Fruit fly (Drosophila melanogaster): ENCODE data around the gene stg.

The stg gene

DNA sequence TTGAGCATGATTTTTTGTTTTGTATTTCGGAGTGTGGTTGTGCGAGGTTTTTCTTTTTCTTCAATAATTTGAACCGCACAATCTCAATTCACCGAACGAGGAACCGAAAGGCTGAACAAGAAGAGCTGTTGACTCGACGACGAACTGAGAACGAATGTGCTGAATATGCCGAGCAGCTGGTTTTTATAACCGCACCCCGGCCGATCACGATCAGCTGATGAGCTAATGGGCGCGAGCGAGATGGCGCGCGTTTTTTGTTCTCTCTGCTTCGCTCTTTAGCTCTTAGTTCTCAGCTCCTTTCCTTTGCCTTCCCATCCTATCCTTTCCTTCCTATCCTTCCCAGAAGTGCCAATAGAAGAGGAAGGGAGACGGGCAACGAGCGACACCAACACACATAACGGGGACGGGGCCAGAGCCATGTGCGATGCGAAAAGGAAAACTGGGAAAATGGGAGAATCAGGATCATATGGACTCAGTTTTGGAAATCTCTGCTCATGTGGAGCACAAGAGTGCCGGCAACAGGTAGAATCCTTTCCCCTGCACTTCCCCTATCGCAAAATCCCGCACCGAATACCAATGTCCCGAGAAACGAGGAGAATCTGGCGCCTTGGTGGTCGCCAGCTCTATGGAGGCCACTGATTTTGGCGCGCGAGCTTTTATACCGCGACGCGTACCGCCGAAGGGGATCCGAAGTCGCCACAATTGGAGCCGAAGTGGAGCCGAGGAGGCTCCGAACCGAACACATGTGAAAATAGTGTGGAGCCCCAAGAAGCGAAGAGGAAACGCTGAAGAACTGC lies at the start of gene stg:
stg (minus strand) TSS at position 635 of the 797 bp plus-strand sequence.
- no peak for TF ChIP-seq noc (tag; optimal IDR thresholded peaks at IDR 0.05)

DNA sequence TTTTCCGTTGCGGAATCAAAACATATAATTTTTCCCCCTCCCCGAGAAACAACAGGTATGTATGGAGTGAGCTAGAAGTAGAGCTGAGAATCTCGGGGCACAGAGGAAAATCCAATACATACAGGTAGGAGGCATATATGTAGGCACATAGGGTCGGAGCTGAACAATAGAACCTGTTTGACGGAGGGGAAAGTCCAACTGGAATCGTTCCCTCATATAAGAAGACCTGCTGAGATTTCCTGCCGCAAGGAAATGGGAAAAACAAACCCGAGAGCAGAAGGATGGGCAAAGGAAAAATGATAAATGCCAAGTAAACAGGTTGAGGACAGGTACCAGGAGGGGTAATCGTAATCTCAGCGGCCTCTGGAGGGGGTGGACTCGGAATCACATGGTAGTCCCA lies 48.5 kb upstream of the stg start:
- no peak for TF ChIP-seq noc (tag; optimal IDR thresholded peaks at IDR 0.05)

DNA sequence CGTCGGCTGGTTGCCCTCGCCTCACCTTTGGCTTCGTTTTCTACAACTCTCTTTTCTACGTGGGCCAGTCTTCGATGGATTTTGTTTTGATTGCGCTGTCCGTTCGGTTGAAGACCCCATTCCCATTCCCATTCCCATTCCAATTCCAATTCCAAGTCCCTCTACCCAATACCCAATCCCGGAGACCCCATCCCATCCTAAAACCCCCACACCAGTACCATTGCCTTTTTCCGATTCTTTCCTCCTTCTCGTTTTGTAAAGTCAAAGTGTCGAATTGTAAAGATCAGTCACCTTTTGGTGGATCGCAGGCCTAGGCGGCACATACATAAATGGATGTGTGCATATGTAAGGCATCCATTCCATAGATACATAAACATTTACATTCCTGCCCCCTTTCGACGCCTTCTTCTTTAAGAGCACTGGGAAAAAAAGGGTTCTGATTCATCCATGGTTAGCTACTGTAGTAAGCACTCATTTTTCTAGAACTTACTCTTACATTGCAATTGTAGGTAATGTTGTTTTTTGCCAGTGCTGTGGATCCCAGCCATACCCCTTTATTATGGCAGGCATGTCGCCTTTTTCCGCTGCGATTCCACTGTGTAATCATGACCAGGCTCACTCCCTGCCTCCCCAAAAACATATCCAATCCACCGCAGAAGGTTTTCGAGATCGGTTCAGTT lies 44.3 kb upstream of the stg start:
- no peak for TF ChIP-seq noc (tag; optimal IDR thresholded peaks at IDR 0.05)

DNA sequence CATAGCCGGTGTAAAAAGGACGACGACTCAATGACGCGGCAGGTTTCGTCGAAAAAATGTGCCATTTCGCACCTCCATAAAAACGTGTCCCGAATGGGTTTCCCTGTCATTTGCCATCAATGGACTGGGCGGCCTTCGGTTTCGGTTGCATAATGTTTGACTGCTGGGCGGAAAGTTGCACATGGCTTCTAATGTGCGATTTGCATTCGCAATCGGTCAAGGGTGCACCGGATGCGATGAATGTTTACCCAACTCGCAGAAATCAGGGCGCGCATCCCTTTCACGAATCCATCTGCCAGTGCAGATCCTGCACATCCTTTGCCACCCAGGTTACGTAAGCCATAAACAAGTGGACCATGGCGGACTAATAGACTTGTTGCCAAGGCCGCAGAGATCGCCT lies 42.2 kb upstream of the stg start:
- TF ChIP-seq noc (tag; optimal IDR thresholded peaks at IDR 0.05), result no peak

DNA sequence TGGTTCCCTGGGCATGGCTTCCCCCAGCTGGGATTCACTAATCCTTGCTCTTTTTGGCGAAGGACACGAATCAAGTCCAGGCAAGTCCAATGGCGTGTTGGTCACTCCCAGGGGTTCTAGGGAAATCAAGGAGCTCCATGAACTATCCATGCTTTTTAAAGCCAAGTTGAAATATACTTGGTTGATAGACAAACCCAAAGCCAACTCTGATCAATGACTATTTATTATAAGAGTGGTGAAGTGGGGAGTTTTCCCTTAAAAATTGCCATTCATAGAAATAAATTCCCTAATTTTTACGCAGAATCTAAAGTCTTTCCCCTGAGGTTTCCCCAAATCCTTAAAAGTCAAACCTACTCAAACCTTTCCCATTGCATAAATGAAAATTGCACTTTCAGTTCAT lies 41.5 kb upstream of the stg start, which contains the start of gene CG14506:
CG14506 (minus strand) TSS at position 101 of the 400 bp plus-strand sequence.
- no peak for TF ChIP-seq noc (tag; optimal IDR thresholded peaks at IDR 0.05)

DNA sequence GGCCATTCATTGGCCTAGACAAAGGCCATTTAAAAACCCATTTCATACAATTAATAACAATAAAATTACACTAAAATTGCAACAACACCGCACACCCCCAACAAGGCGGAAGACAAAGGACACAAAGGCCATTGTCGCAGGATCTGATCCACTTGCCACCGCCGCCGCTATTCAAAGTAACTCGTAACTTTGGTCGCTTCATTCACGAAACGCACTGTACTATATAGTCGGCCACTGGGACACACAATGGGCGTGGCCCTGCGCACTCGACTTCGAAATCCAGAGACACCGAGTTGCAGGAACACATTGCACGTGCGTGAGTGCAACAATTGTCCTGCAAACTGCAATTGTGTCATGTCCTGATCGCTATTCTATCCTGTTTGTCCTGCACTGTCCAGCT lies 37.9 kb upstream of the stg start:
- no peak for TF ChIP-seq noc (tag; optimal IDR thresholded peaks at IDR 0.05)

DNA sequence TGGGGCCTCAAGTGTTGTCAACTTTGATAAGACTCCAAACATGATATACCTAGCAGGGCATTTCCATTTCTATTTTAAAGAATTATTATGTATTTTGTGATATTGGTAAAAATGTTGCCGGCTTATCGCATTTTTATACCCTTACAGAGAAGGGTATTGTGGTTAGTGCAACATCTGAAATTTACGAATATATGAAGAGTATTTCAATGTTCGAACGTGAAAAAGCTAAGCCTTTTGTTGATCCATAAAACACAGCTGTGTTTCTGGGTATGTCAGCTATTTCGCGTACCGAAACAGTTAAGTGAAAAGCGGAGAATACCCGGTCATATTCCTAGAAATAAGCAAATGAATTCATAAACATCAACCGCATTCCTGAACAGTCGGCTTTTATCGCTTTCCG lies 36.3 kb upstream of the stg start:
- no peak for TF ChIP-seq noc (tag; optimal IDR thresholded peaks at IDR 0.05)

DNA sequence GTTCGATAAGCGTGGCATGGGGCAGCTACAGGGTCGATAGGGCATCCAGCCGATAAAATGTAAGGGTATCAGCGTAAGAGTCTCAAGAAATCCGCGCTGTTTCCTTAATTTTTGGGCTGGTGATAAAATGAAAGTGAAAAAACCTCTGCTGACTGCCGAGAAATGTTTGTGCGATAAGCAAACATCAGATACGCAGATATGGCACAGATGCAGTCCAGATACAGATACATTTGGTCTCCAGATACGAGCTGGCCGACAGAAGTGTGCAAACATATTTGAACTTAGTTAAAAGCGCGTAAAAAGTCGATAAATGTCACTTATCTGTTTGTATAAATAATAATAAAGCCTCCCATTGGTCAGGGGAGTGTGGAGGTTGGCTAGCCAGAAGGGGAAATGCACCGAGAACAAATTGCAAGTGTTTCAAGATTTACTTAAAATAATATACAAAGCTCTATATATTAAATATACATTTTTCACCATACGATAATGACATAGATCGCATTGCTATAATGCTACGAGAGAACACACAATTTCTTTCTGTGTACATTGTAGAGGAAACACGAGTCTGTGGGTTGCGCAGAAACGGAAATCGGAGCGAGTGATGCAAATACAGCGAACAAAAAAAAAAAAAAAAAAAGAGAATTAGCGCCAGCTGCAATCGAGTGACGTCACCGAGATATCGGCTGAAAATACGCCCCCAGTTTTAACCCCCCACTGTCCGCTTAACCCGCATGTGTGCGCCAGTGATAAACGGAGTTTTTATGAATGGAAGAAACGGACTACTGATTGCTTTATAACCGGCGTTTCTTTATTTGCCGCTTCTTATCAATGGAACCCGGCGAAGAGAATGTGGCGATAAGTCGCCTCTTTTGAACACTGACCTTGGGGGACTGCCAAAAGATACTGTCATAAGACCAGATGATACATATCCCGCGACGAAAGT lies 35.3 kb upstream of the stg start:
- no peak for TF ChIP-seq noc (tag; optimal IDR thresholded peaks at IDR 0.05)

DNA sequence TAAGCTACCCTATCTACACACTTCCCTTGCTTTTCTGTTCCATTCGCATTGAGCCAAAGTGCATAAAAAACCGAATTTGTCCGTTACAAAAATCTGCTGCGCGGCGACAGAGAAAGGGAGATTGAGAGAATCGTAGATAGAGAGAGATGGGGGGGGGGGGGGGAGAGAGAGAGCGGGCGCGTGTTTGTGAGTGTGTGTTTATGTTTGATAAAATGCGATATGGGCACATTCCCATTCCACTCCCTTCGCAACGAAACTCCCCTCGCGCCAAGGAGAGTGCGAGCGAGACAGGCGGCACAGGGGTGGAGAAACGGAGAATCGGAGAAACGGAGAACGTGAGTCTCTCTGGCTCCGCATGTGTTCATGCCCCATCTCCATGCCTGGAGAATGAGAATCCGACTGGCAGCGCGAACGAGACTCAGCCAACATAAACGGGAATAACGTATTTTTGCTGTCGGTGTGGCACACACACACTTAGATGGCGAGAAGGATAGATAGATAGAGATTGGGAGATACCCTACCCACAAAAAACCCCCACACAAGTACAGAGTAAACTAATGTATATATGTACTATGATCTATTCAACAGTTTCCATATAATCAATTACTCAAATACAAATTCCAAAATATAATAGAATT lies 31.8 kb upstream of the stg start:
- no peak for TF ChIP-seq noc (tag; optimal IDR thresholded peaks at IDR 0.05)

DNA sequence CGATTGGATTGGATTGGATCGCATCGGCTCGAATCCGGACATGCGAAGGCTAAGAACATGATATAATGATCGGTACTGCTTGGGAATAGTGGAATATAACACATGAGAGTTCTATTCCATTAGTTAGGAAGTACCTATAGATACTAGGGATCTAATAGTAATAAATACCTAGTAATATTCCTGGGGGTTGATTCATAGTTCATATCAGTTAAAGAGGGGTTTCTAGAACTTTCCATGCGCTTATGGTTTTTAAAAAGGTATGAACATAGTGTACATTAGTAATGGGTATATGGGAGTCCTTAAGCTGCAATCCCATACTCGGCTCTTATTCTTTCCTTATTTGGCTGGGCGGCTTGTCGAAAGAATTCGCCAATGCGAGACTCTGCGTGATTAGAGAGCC lies 28.7 kb upstream of the stg start:
- TF ChIP-seq noc (tag; optimal IDR thresholded peaks at IDR 0.05), result no peak

DNA sequence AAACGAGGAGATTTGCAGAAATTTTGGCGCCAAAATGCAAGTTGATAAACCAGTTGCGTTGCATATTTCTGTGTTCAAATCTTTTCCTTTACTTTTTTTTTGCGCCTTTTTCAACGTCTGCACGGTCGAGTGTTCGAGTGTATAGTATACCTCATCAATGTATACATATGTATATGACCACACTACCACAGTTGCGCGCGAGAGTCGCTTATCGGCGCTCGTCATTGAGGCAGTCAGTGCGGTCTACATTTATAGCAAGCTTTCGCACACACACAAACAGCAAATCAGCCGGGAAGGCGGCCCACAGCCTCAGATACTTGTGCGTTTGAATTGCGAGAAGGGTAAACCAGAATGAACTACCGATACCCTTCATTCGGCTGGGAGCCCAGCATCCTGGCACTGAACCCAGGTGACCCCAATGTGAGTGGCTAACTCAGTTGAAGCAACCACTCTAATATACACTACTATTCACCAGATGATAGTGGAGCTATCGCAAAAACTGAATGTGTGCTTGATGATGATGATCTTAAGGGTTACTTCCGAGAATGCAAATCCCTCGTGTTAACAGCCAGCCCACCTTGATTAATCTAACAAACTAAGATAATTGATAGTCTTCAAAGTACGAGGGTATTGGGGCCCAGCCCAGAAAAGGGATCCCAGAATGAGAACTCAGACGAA lies 27.5 kb upstream of the stg start:
- TF ChIP-seq noc (tag; optimal IDR thresholded peaks at IDR 0.05), result no peak

DNA sequence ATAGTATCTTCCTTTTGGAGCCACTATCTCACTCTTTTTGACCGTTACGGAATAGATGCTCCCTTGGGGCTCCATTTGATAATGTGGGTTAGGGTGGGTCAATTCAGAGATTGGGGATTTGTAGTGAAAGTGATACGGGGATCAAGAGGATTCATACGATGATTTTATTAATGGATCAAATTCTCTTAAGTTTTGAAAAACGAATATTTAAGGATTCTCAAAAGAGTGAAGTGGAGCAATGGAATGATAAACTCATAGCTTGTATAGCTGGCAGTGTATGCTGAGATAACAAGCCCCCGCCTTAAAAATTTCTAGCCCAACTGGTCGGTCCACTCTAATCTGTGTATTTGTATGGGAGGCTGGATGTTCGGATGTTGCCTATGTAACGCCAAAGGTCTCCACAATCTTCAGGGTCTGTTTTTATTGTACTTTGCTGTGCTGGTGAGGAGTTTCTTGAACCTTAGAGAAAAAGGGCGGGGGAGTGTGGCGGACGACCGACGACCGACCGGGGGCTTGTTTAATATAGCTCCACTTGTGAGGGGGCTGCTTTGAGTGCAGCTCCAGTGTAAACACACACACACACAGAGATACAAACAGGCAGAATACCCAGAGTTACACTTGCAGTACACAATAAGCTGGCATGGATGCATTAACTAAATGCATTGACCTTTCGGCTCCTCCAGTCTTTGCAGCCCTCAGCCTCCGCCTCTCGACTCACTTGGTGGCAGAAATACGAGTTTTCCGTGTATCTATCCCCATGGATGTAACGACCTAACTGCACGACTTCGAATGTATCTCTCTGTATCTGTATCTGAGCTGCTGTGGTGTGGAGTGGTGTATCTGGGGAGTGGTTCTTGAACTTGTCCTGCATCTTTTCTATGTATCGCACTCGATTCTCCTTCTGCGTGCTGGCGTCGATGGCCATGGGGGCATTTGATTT lies 25.3 kb upstream of the stg start:
- no peak for TF ChIP-seq noc (tag; optimal IDR thresholded peaks at IDR 0.05)

DNA sequence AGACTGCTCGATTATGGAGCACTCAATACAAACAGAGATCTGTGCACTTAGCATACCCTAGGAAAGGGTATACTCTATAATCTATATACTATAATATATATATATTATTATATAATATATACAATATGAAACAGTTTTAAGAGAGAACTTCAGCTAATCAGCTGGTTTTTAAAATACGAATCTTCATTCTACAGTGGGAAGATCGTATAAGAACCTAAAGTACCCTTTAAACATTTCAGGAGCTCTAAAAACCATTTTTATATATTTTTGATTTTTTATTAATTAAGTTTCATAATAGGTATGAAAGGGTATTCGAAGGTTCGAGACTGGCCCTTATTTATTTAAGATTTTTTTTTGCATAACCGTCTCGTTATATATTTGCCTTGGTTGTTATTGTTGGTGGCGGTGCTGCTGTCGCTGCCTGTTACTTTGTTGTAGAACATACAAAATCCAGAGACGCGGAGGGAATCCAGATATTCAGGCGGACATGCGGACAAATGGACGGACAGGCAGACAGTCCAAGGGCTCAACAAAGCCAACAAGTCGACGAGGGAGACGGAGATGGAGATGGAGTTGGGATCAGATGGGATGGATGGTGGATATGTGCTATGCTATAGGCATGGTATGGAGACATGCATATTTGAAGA lies 24.1 kb upstream of the stg start:
- TF ChIP-seq noc (tag; optimal IDR thresholded peaks at IDR 0.05), result no peak

DNA sequence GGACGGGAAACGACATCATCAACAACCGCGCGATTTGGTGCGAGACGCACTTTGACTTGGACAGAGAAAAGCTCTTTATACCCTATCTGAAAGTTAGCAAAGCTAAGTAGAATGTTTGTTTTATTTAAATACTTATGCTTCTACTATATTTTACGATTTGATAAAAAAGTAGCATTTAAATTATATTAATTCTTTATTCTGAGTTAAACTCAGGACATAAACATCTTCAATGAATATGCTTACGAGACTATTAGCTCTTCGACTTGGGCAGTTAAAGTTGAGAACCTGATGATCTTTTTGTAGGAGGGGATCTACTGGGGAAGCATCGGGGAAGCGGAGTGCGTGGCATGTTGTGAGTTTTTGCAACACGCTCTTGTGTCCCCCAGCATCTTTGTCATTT lies 22.1 kb upstream of the stg start:
- TF ChIP-seq noc (tag; optimal IDR thresholded peaks at IDR 0.05), result no peak

All from whole organism, larva.